Worm (Caenorhabditis elegans) whole organism, L3 larva: ENCODE data around the gene lmd-5.

ENCODE experiments used
- R02D3.7 ChIP-seq: fragments of 150-350 bp; optimal IDR thresholded peaks from 2 replicates; lab custom pipeline; 2014; ENCODE audit warnings: missing biosample characterization, missing genetic modification characterization
- ZK546.5 ChIP-seq: sonication (generic microtip); optimal IDR thresholded peaks from 2 replicates; lab custom pipeline; 2017; ENCODE audit warnings: missing biosample characterization, missing genetic modification characterization
- aly-2 ChIP-seq: fragments of 150-350 bp; optimal IDR thresholded peaks from 2 replicates; lab custom pipeline; 2014; ENCODE audit warnings: missing biosample characterization, missing genetic modification characterization
- ama-1 ChIP-seq: fragments of 150-350 bp; optimal IDR thresholded peaks from 2 replicates; lab custom pipeline; 2018
- ceh-16 ChIP-seq: sonication (generic microtip); optimal IDR thresholded peaks from 2 replicates; lab custom pipeline; 2017; ENCODE audit warnings: missing biosample characterization, missing genetic modification characterization
- ceh-28 ChIP-seq: fragments of 150-350 bp; optimal IDR thresholded peaks from 2 replicates; lab custom pipeline; 2014; ENCODE audit warnings: missing biosample characterization, missing genetic modification reagents, missing genetic modification characterization
- ceh-82 ChIP-seq: fragments of 150-350 bp; optimal IDR thresholded peaks from 2 replicates; lab custom pipeline; 2014; ENCODE audit warnings: missing biosample characterization, missing genetic modification characterization
- ceh-9 ChIP-seq: sonication (generic microtip); optimal IDR thresholded peaks from 2 replicates; lab custom pipeline; 2018; ENCODE audit warnings: missing biosample characterization, missing genetic modification characterization
- daf-12 ChIP-seq: fragments of 150-350 bp; optimal IDR thresholded peaks from 2 replicates; lab custom pipeline; 2014; ENCODE audit warnings: missing biosample characterization, missing genetic modification reagents, missing genetic modification characterization
- egl-27 ChIP-seq: sonication (generic microtip); optimal IDR thresholded peaks from 4 replicates; lab custom pipeline; 2017; ENCODE audit warnings: missing biosample characterization, missing genetic modification reagents, missing genetic modification characterization
- egl-5 ChIP-seq: fragments of 150-350 bp; optimal IDR thresholded peaks from 2 replicates; lab custom pipeline; 2017; ENCODE audit warnings: missing biosample characterization, missing genetic modification reagents, missing genetic modification characterization, inconsistent platforms
- elt-1 ChIP-seq: fragments of 150-350 bp; optimal IDR thresholded peaks from 2 replicates; lab custom pipeline; 2014; ENCODE audit warnings: missing biosample characterization, missing genetic modification characterization
- elt-2 ChIP-seq: sonication (generic microtip); optimal IDR thresholded peaks from 2 replicates; lab custom pipeline; 2016; ENCODE audit warnings: missing genetic modification reagents, mild to moderate bottlenecking, missing genetic modification characterization, missing compliant biosample characterization
- elt-3 ChIP-seq, 3 experiments: fragments of 150-350 bp in 1 of 3; sonication (generic microtip) in 2 of 3; optimal IDR thresholded peaks; 2 replicates in 2 of 3; 4 replicates in 1 of 3; lab custom pipeline; 2014 to 2017; ENCODE audit warnings: missing biosample characterization in 3 of 3, missing genetic modification characterization in 3 of 3
- eor-1 ChIP-seq, 2 experiments: fragments of 150-350 bp; optimal IDR thresholded peaks; 2 replicates each; lab custom pipeline; 2014 to 2018; ENCODE audit warnings: missing biosample characterization in 2 of 2, missing genetic modification characterization in 2 of 2
- fkh-10 ChIP-seq: sonication (generic microtip); optimal IDR thresholded peaks from 2 replicates; lab custom pipeline; 2017; ENCODE audit warnings: missing biosample characterization, missing genetic modification reagents, missing genetic modification characterization
- fkh-2 ChIP-seq: fragments of 150-350 bp; optimal IDR thresholded peaks from 2 replicates; lab custom pipeline; 2014; ENCODE audit warnings: missing biosample characterization, missing genetic modification reagents, missing genetic modification characterization
- fos-1 ChIP-seq: fragments of 150-350 bp; optimal IDR thresholded peaks from 2 replicates; lab custom pipeline; 2014; ENCODE audit warnings: missing biosample characterization, missing genetic modification characterization
- hmg-11 ChIP-seq: sonication (generic microtip); optimal IDR thresholded peaks from 2 replicates; lab custom pipeline; 2016; ENCODE audit warnings: missing genetic modification characterization, missing compliant biosample characterization
- jun-1 ChIP-seq: fragments of 150-350 bp; optimal IDR thresholded peaks from 2 replicates; lab custom pipeline; 2014; ENCODE audit warnings: missing biosample characterization, missing genetic modification reagents, missing genetic modification characterization
- lin-15B ChIP-seq: fragments of 150-350 bp; optimal IDR thresholded peaks from 2 replicates; lab custom pipeline; 2014; ENCODE audit warnings: missing biosample characterization, missing genetic modification characterization
- lin-39 ChIP-seq: fragments of 150-350 bp; optimal IDR thresholded peaks from 2 replicates; lab custom pipeline; 2018; ENCODE audit warnings: missing biosample characterization, missing genetic modification reagents, missing genetic modification characterization
- lsy-12 ChIP-seq: sonication (generic microtip); optimal IDR thresholded peaks from 2 replicates; lab custom pipeline; 2016; ENCODE audit warnings: mild to moderate bottlenecking, missing genetic modification characterization, missing compliant biosample characterization
- mdl-1 ChIP-seq: fragments of 150-350 bp; optimal IDR thresholded peaks from 2 replicates; lab custom pipeline; 2014; ENCODE audit warnings: missing biosample characterization, missing genetic modification characterization
- mml-1 ChIP-seq: fragments of 150-350 bp; sonication (generic microtip); optimal IDR thresholded peaks from 3 replicates; lab custom pipeline; 2014; ENCODE audit warnings: missing biosample characterization, missing genetic modification characterization
- nfya-1 ChIP-seq: sonication (generic microtip); optimal IDR thresholded peaks from 2 replicates; lab custom pipeline; 2017; ENCODE audit warnings: missing genetic modification characterization, mild to moderate bottlenecking, missing compliant biosample characterization, antibody characterized with exemption, moderate library complexity; ENCODE audit not compliant: insufficient read depth
- nhr-11 ChIP-seq: fragments of 150-350 bp; optimal IDR thresholded peaks from 2 replicates; lab custom pipeline; 2014; ENCODE audit warnings: missing biosample characterization, missing genetic modification characterization
- nhr-12 ChIP-seq: fragments of 150-350 bp; optimal IDR thresholded peaks from 2 replicates; lab custom pipeline; 2014; ENCODE audit warnings: missing biosample characterization, missing genetic modification characterization
- nhr-23 ChIP-seq: fragments of 150-350 bp; optimal IDR thresholded peaks from 2 replicates; lab custom pipeline; 2014; ENCODE audit warnings: missing biosample characterization, missing genetic modification reagents, missing genetic modification characterization
- nhr-237 ChIP-seq: fragments of 150-350 bp; optimal IDR thresholded peaks from 2 replicates; lab custom pipeline; 2014; ENCODE audit warnings: missing biosample characterization, missing genetic modification characterization
- nhr-25 ChIP-seq: sonication (generic microtip); optimal IDR thresholded peaks from 2 replicates; lab custom pipeline; 2017; ENCODE audit warnings: missing biosample characterization, missing genetic modification characterization
- nhr-28 ChIP-seq: fragments of 150-350 bp; optimal IDR thresholded peaks from 2 replicates; lab custom pipeline; 2014; ENCODE audit warnings: missing biosample characterization, missing genetic modification characterization
- nhr-43 ChIP-seq: sonication (generic microtip); optimal IDR thresholded peaks from 2 replicates; lab custom pipeline; 2016; ENCODE audit warnings: mild to moderate bottlenecking, missing genetic modification characterization, missing compliant biosample characterization; ENCODE audit not compliant: poor library complexity, severe bottlenecking
- nhr-67 ChIP-seq: fragments of 150-350 bp; optimal IDR thresholded peaks from 2 replicates; lab custom pipeline; 2014; ENCODE audit warnings: missing biosample characterization, missing genetic modification characterization
- nhr-76 ChIP-seq: fragments of 150-350 bp; sonication (generic microtip); optimal IDR thresholded peaks from 5 replicates; lab custom pipeline; 2014; ENCODE audit warnings: missing biosample characterization, missing genetic modification characterization
- nhr-77 ChIP-seq: fragments of 150-350 bp; optimal IDR thresholded peaks from 2 replicates; lab custom pipeline; 2014; ENCODE audit warnings: missing biosample characterization, missing genetic modification characterization
- pha-4 ChIP-seq: fragments of 150-350 bp; optimal IDR thresholded peaks from 2 replicates; lab custom pipeline; 2014; ENCODE audit warnings: missing biosample characterization, missing genetic modification reagents, missing genetic modification characterization
- pqm-1 ChIP-seq: fragments of 150-350 bp; optimal IDR thresholded peaks from 2 replicates; lab custom pipeline; 2017; ENCODE audit warnings: missing biosample characterization, missing genetic modification characterization, inconsistent platforms
- sea-2 ChIP-seq: fragments of 150-350 bp; sonication (generic microtip); optimal IDR thresholded peaks from 4 replicates; lab custom pipeline; 2014; ENCODE audit warnings: missing biosample characterization, missing genetic modification reagents, missing genetic modification characterization
- skn-1 ChIP-seq: fragments of 150-350 bp; optimal IDR thresholded peaks from 2 replicates; lab custom pipeline; 2014; ENCODE audit warnings: missing biosample characterization, missing genetic modification characterization
- snpc-4 ChIP-seq: fragments of 150-350 bp; optimal IDR thresholded peaks from 2 replicates; lab custom pipeline; 2014; ENCODE audit warnings: missing biosample characterization, missing genetic modification characterization
- tbx-2 ChIP-seq: sonication (generic microtip); optimal IDR thresholded peaks from 2 replicates; lab custom pipeline; 2016; ENCODE audit warnings: mild to moderate bottlenecking, missing genetic modification characterization, missing compliant biosample characterization
- unc-39 ChIP-seq: sonication (generic microtip); optimal IDR thresholded peaks from 4 replicates; lab custom pipeline; 2017; ENCODE audit warnings: missing biosample characterization, missing genetic modification characterization
- unc-62 ChIP-seq: fragments of 150-350 bp; sonication (generic microtip); optimal IDR thresholded peaks from 4 replicates; lab custom pipeline; 2014; ENCODE audit warnings: missing biosample characterization, missing genetic modification reagents, missing genetic modification characterization
- zag-1 ChIP-seq: fragments of 150-350 bp; optimal IDR thresholded peaks from 2 replicates; lab custom pipeline; 2014; ENCODE audit warnings: missing biosample characterization, missing genetic modification characterization
- ztf-11 ChIP-seq: fragments of 150-350 bp; optimal IDR thresholded peaks from 2 replicates; lab custom pipeline; 2014; ENCODE audit warnings: missing biosample characterization, missing genetic modification characterization
- ztf-4 ChIP-seq: fragments of 150-350 bp; optimal IDR thresholded peaks from 2 replicates; lab custom pipeline; 2014; ENCODE audit warnings: missing biosample characterization, missing genetic modification characterization

Gene lmd-5

DNA sequence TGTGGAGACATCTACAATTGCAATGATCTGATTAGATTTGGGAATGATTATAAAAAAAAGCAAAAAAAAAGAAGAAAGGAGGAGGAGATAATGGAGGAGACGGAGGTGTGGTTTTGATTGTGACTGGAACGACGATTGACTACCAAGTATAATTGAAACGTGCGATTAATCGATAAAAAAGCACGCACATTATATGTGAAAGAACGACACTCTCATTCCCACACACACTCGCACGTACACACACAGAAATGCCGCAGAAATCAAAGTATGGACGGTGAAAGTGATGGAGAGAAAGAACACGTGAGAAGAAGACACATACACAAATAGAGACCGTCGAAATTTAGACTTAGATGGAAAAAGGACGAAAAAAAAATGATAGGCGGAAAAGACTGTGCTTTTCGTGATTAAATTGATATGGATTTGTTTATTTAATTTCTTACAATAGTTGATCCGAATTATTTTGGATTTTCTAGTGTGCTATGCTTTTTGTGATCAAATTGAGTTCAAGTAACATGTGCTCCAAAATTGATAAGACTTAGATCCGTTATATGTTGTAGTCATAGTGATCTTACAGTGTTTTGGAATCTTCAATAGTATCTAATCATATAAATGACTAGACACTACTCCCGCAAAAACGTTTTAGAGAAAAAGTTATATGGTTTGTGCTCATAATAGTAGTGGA, 29.6 kb upstream of the lmd-5 start, which contains the start of gene nhr-135:
TSS of gene nhr-135 (minus strand) at position 51 of the 682 bp plus-strand sequence.
- TF ChIP-seq nhr-77 (tag; lab: Kevin White, UChicago) (no peak), ceh-28 (tag; lab: Kevin White, UChicago) (peak; percentile 59), ceh-9 (tag; lab: Kevin White, UChicago) (no peak), elt-2 (peak; percentile 92), hmg-11 (tag; lab: Kevin White, UChicago) (peak; percentile 30), nhr-25 (tag; lab: Kevin White, UChicago) (peak; percentile 54), elt-1 (no peak), nhr-43 (tag; lab: Kevin White, UChicago) (peak; percentile 27), nhr-11 (tag; lab: Kevin White, UChicago) (no peak), nfya-1 (tag; lab: Kevin White, UChicago) (peak; percentile 40), tbx-2 (tag; lab: Kevin White, UChicago) (no peak), lin-39 (tag; lab: Kevin White, UChicago) (no peak), nhr-23 (no peak), eor-1 (tag; optimal IDR thresholded peaks at IDR 0.05; lab: Kevin White, UChicago) (no peak), elt-3 (tag; optimal IDR thresholded peaks at IDR 0.05; lab: Kevin White, UChicago) (peak in 1 of 3 experiments; percentile 72), lin-15B (tag; lab: Kevin White, UChicago) (no peak), ama-1 (lab: Kevin White, UChicago) (no peak), ceh-16 (no peak), unc-39 (tag; lab: Kevin White, UChicago) (no peak), daf-12 (tag; lab: Kevin White, UChicago) (no peak), snpc-4 (peak; percentile 46), sea-2 (GFP tag; lab: Kevin White, UChicago) (no peak), mml-1 (tag; lab: Kevin White, UChicago) (no peak), fos-1 (no peak), nhr-28 (no peak), ceh-82 (tag; lab: Kevin White, UChicago) (no peak), pha-4 (tag; lab: Kevin White, UChicago) (peak; percentile 85), egl-5 (tag; lab: Kevin White, UChicago) (no peak), skn-1 (tag; lab: Kevin White, UChicago) (no peak), nhr-67 (tag; lab: Kevin White, UChicago) (no peak), unc-62 (GFP tag; lab: Kevin White, UChicago) (no peak), ztf-11 (no peak), fkh-10 (GFP tag; lab: Kevin White, UChicago) (no peak), lsy-12 (tag; lab: Kevin White, UChicago) (no peak), fkh-2 (no peak), aly-2 (no peak), egl-27 (tag; lab: Kevin White, UChicago) (no peak), ztf-4 (tag; lab: Kevin White, UChicago) (no peak), nhr-12 (tag; lab: Kevin White, UChicago) (no peak), pqm-1 (peak; percentile 89), zag-1 (tag; lab: Kevin White, UChicago) (no peak), nhr-76 (no peak), nhr-237 (tag; lab: Kevin White, UChicago) (no peak), jun-1 (tag; lab: Kevin White, UChicago) (peak; percentile 77), mdl-1 (tag; lab: Kevin White, UChicago) (peak; percentile 77), R02D3.7 (tag; lab: Kevin White, UChicago) (no peak), ZK546.5 (tag; lab: Kevin White, UChicago) (no peak)
